Worm (Caenorhabditis elegans): Measurements from ENCODE around the gene W02F12.2.

W02F12.2 gene

DNA sequence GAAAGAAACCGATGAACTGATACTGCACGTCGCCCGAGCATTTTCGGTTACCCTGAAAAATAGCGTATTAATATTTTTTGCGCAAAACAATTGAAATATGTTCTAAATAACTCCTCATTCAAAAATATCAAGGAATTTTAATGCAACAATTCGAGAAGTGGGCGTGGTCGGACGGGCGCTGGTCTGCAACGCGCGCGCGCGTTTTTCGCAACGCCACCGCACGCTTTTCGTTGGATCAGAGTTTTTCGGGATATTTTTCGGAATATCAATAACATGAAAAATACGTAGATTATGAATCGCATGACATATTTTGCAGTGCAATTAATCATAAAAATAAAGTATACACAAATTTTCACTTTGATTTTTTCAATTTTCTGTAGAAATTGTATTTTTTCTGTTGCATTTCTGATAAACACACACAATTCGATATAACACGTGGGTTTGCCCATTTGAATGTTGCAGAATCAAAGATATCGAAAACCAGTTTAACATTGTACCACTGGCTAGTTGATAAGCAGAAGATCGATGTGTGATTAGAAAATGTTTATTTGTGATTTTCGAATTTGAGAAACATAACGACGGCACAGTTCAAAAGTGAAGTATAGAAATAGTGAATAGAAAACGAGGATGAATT is 11.7 kb upstream of the W02F12.2 start, which contains the start of gene dlst-1:
Gene dlst-1 (minus strand): TSS at position 52 of the 634 bp plus-strand sequence.
- TF ChIP-seq sdz-12 (GFP tag; optimal IDR thresholded peaks at IDR 0.05) (no peak), arid-1 (GFP tag; conservative IDR thresholded peaks at IDR 0.05) (no peak), lir-3 (tag; optimal IDR thresholded peaks at IDR 0.05) (no peak), Y75B8A.6 (GFP tag; IDR thresholded peaks at IDR 0.05) (no peak), hif-1 (tag; optimal IDR thresholded peaks at IDR 0.05) (no peak), zip-11 (GFP tag; IDR thresholded peaks at IDR 0.05) (no peak), nhr-102 (tag; optimal IDR thresholded peaks at IDR 0.05) (peak; percentile 48), daf-8 (GFP tag; IDR thresholded peaks at IDR 0.05) (no peak), ztf-11 (tag; optimal IDR thresholded peaks at IDR 0.05) (no peak), ceh-62 (tag; optimal IDR thresholded peaks at IDR 0.05) (no peak), egl-43 (GFP tag; IDR thresholded peaks at IDR 0.05) (no peak), T20F7.1 (GFP tag; optimal IDR thresholded peaks at IDR 0.05) (peak; percentile 85), dmd-6 (GFP tag; IDR thresholded peaks at IDR 0.05) (0 out of 2 replicates have a peak, but pooled peaks have one; percentile 23), pqm-1 (tag; optimal IDR thresholded peaks at IDR 0.05) (no peak), mep-1 (tag; optimal IDR thresholded peaks at IDR 0.05) (peak; percentile 47), ceh-20 (GFP tag; IDR thresholded peaks at IDR 0.05) (no peak), zfp-3 (GFP tag; conservative IDR thresholded peaks at IDR 0.05) (no peak), fos-1 (tag; optimal IDR thresholded peaks at IDR 0.05) (no peak), ceh-28 (tag; optimal IDR thresholded peaks at IDR 0.05) (no peak), madf-9 (GFP tag; conservative IDR thresholded peaks at IDR 0.05) (no peak), gei-8 (GFP tag; optimal IDR thresholded peaks at IDR 0.05) (no peak), madf-5 (GFP tag; IDR thresholded peaks at IDR 0.05) (no peak), nhr-28 (tag; optimal IDR thresholded peaks at IDR 0.05) (no peak), R02D3.7 (tag; optimal IDR thresholded peaks at IDR 0.05) (no peak), ama-1 (optimal IDR thresholded peaks at IDR 0.05) (no peak), skn-1 (tag; optimal IDR thresholded peaks at IDR 0.05) (no peak), nhr-10 (tag; optimal IDR thresholded peaks at IDR 0.05) (no peak), dmd-8 (GFP tag; IDR thresholded peaks at IDR 0.05) (no peak), duxl-1 (tag; optimal IDR thresholded peaks at IDR 0.05; ENCODE audit: poor library complexity) (peak; percentile 35), F37D6.2 (tag; optimal IDR thresholded peaks at IDR 0.05) (no peak), saeg-2 (GFP tag; IDR thresholded peaks at IDR 0.05) (no peak), tra-1 (GFP tag; IDR thresholded peaks at IDR 0.05) (no peak), Y48G9A.11 (GFP tag; IDR thresholded peaks at IDR 0.05) (peak; percentile 79), dpl-1 (GFP tag; optimal IDR thresholded peaks at IDR 0.05) (peak; percentile 33), nhr-111 (GFP tag; optimal IDR thresholded peaks at IDR 0.05) (no peak), lin-38 (GFP tag; IDR thresholded peaks at IDR 0.05) (peak; percentile 59), hlh-30 (tag; optimal IDR thresholded peaks at IDR 0.05; ENCODE audit: insufficient read depth) (no peak), nhr-11 (tag; optimal IDR thresholded peaks at IDR 0.05) (no peak), ces-1 (GFP tag; optimal IDR thresholded peaks at IDR 0.05) (no peak), Y105C5A.15 (GFP tag; IDR thresholded peaks at IDR 0.05) (no peak), nhr-6 (tag; optimal IDR thresholded peaks at IDR 0.05) (no peak), egl-27 (tag; optimal IDR thresholded peaks at IDR 0.05) (no peak), aha-1 (tag) (no peak), spr-1 (tag; optimal IDR thresholded peaks at IDR 0.05) (peak; percentile 35), F44E2.7 (GFP tag; IDR thresholded peaks at IDR 0.05) (no peak), mdl-1 (tag; optimal IDR thresholded peaks at IDR 0.05) (no peak), hmg-1.1 (GFP tag; IDR thresholded peaks at IDR 0.05) (peak; percentile 50; the same call in 1 of the 2 replicates), mes-2 (tag; optimal IDR thresholded peaks at IDR 0.05; ENCODE audit: poor library complexity, severe bottlenecking) (peak; percentile 79), unc-62 (GFP tag; optimal IDR thresholded peaks at IDR 0.05 in 1 of 2) (no peak), unc-62 (tag; optimal IDR thresholded peaks at IDR 0.05) (no peak), mdt-29 (GFP tag; IDR thresholded peaks at IDR 0.05) (no peak), set-16 (GFP tag; IDR thresholded peaks at IDR 0.05) (peak; percentile 27; the same call in 1 of the 2 replicates)

All from whole organism, L4 larva.